Worm (Caenorhabditis elegans) whole organism, midembryonic: ENCODE data around the gene Y52E8A.6.

Source experiments
- T22C8.4 ChIP-seq: fragments of 200-800 bp; sonication (Bioruptor generic); IDR thresholded peaks from 2 replicates; pipeline ENCODE4 v1.3.6; 2022; ENCODE audit warnings: missing genetic modification characterization, missing compliant biosample characterization
- cog-1 ChIP-seq: sonication (generic microtip); optimal IDR thresholded peaks from 2 replicates; lab custom pipeline; 2016; ENCODE audit warnings: missing genetic modification characterization, missing compliant biosample characterization
- flt-1 ChIP-seq: fragments of 200-800 bp; sonication (Bioruptor generic); IDR thresholded peaks from 2 replicates; pipeline ENCODE4 v1.3.6; 2022; ENCODE audit warnings: missing genetic modification characterization, missing compliant biosample characterization
- klf-2 ChIP-seq: fragments of 200-800 bp; sonication (Bioruptor generic); conservative IDR thresholded peaks from 2 replicates; pipeline ENCODE4 v1.3.6; 2022; ENCODE audit warnings: missing genetic modification reagents, missing genetic modification characterization, missing compliant biosample characterization
- med-1 ChIP-seq: sonication (generic microtip); optimal IDR thresholded peaks from 2 replicates; lab custom pipeline; 2017; ENCODE audit warnings: missing genetic modification characterization, mild to moderate bottlenecking, missing compliant biosample characterization, antibody characterized with exemption, missing genetic modification reagents; ENCODE audit not compliant: insufficient read depth
- ref-1 ChIP-seq: fragments of 200-800 bp; sonication (Bioruptor generic); conservative IDR thresholded peaks from 2 replicates; pipeline ENCODE4 v1.3.6; 2022; ENCODE audit warnings: missing genetic modification reagents, missing genetic modification characterization, missing compliant biosample characterization
- tab-1 ChIP-seq: fragments of 200-800 bp; sonication (Bioruptor generic); IDR thresholded peaks from 2 replicates; pipeline ENCODE4 v1.3.6; 2022; ENCODE audit warnings: missing genetic modification characterization, missing compliant biosample characterization
- ztf-23 ChIP-seq: fragments of 200-800 bp; sonication (Bioruptor generic); IDR thresholded peaks from 2 replicates; pipeline ENCODE4 v1.3.6; 2022; ENCODE audit warnings: missing genetic modification reagents, missing genetic modification characterization, missing compliant biosample characterization
- ztf-29 ChIP-seq: fragments of 200-800 bp; sonication (Bioruptor generic); IDR thresholded peaks from 2 replicates; pipeline ENCODE4 v1.3.6; 2022; ENCODE audit warnings: missing genetic modification reagents, missing genetic modification characterization, missing compliant biosample characterization

Gene Y52E8A.6

DNA sequence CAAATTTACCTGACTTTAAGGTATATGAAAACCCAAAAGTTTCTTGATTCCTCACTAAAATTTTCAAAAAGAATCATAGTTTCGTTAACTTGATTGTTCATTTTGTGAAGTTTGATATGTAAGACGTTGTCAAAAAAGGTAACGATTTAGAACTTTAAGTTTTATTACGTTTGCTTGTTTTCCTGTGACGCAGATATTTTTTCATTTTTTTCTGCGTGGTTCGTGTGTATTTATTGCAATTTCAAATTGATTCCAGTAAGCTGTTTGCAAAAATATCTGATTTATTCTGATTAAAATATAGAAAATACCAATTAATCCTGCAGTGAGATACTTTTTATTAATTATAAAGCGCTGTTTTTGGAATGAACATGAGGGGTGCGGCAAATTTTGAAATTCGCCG lies 3.8 kb downstream of the Y52E8A.6 start, which contains the start of gene srw-40:
Gene srw-40 (minus strand): TSS at position 101 of the 400 bp plus-strand sequence.
- TF ChIP-seq T22C8.4 (GFP tag; lab: Robert Waterston, UW) (no peak), flt-1 (no peak), tab-1 (GFP tag; lab: Robert Waterston, UW) (no peak), ref-1 (GFP tag; lab: Robert Waterston, UW) (no peak)

- TF ChIP-seq tab-1 (GFP tag; lab: Robert Waterston, UW) (no peak), ref-1 (GFP tag; lab: Robert Waterston, UW) (no peak), flt-1 (no peak), cog-1 (tag; lab: Kevin White, UChicago) (no peak), ztf-29 (GFP tag; lab: Robert Waterston, UW) (no peak), med-1 (no peak), ztf-23 (no peak), T22C8.4 (GFP tag; lab: Robert Waterston, UW) (no peak), klf-2 (GFP tag; lab: Robert Waterston, UW) (no peak)
Measured at ce11 chrII:4312115-4312514, 7.7 kb downstream of the Y52E8A.6 start, which contains the start of gene plep-1. Gene plep-1, minus strand, starts transcription at chrII:4312215.

DNA sequence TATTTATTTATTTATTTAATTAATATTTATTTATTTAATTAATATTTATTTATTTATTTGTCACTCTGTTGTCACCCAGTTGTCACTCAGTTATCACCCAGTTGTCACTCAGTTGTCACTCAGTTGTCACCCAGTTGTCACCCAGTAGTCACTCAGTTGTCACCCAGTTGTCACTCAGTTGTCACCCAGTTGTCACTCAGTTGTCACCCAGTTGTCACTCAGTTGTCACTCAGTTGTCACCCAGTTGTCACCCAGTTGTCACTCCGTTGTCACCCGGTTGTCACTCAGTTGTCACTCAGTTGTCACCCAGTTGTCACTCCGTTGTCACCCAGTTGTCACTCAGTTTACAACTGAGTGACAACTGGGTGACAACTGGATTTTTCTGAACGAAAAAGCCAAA lies 10.7 kb downstream of the Y52E8A.6 start:
- TF ChIP-seq ztf-23: 0 out of 2 replicates have a peak, but pooled peaks have one; percentile 11

ce11 chrII:4306921-4307630 lies 12.7 kb downstream of the Y52E8A.6 start, which contains the start of gene Y52E8A.3:
Gene Y52E8A.3, minus strand, starts transcription at chrII:4306971.
- no peak for TF ChIP-seq tab-1 (GFP tag; lab: Robert Waterston, UW)
- TF ChIP-seq flt-1: no peak
- TF ChIP-seq med-1: no peak
- TF ChIP-seq cog-1 (tag; lab: Kevin White, UChicago): no peak
- no peak for TF ChIP-seq ztf-23
- no peak for TF ChIP-seq ref-1 (GFP tag; lab: Robert Waterston, UW)
- no peak for TF ChIP-seq T22C8.4 (GFP tag; lab: Robert Waterston, UW)
- TF ChIP-seq klf-2 (GFP tag; lab: Robert Waterston, UW): no peak
- no peak for TF ChIP-seq ztf-29 (GFP tag; lab: Robert Waterston, UW)

ce11 chrII:4301307-4301706 lies 18.5 kb downstream of the Y52E8A.6 start, which contains the start of gene gtf-2F1:
Gene gtf-2F1, plus strand, starts transcription at chrII:4301607.
- TF ChIP-seq med-1: no peak

DNA sequence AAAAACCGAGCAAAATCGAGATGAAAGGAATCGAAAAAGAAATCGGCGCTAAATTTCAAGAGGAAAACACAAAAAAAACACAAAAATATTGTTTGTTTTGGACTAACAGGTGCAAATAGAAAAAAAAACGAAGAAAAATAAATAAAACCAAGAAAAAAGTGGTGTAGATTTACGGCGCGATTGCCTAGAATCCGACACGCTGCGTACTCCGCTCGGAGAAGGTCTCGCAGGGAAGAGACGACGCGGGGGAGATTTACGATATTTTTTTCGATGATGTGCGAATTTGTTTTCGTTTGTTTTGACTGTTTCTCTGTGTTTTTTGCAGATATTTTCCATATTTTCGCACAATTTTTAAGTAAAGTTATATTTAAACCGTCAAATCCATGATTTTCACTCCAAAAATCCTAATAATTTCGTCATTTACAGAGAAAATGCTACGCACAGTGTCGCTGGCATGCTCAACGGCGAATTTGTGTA lies 20.5 kb downstream of the Y52E8A.6 start, which contains the start of gene sco-1:
Gene sco-1 (plus strand): TSS at position 427 of the 477 bp plus-strand sequence.
- 0 out of 2 replicates have a peak, but pooled peaks have one; percentile 48 for TF ChIP-seq T22C8.4 (GFP tag; lab: Robert Waterston, UW)
- TF ChIP-seq flt-1: peak; percentile 83
- no peak for TF ChIP-seq ztf-29 (GFP tag; lab: Robert Waterston, UW)
- peak; percentile 25 for TF ChIP-seq cog-1 (tag; lab: Kevin White, UChicago)
- TF ChIP-seq klf-2 (GFP tag; lab: Robert Waterston, UW): no peak
- TF ChIP-seq ztf-23: peak; percentile 77
- no peak for TF ChIP-seq tab-1 (GFP tag; lab: Robert Waterston, UW)
- TF ChIP-seq med-1: no peak
- no peak for TF ChIP-seq ref-1 (GFP tag; lab: Robert Waterston, UW)

DNA sequence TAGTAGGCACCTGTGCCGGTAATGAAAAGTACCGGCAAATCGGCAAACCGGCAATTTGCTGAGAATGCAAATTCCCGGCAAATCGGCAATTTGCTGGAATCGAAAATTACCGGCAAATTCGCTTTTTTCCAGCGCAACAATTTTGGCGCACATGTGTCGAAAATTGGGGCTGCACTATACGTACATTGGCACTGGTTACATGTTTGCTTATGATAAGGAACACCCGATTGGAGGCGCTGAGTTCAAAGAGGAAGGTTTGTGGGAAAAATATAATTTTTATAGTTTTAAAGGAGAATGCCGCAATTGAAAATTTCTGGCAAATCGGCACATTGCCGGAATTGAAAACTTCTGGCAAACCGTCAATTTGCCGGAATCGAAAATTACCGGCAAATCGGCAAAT lies 22.5 kb downstream of the Y52E8A.6 start:
- no peak for TF ChIP-seq ztf-29 (GFP tag; lab: Robert Waterston, UW)
- no peak for TF ChIP-seq flt-1
- TF ChIP-seq cog-1 (tag; lab: Kevin White, UChicago): no peak
- no peak for TF ChIP-seq ref-1 (GFP tag; lab: Robert Waterston, UW)
- TF ChIP-seq T22C8.4 (GFP tag; lab: Robert Waterston, UW): no peak
- TF ChIP-seq med-1: no peak
- TF ChIP-seq ztf-23: no peak
- TF ChIP-seq tab-1 (GFP tag; lab: Robert Waterston, UW): no peak
- no peak for TF ChIP-seq klf-2 (GFP tag; lab: Robert Waterston, UW)

- TF ChIP-seq tab-1 (GFP tag; lab: Robert Waterston, UW) (no peak), ref-1 (GFP tag; lab: Robert Waterston, UW) (no peak), ztf-29 (GFP tag; lab: Robert Waterston, UW) (no peak), flt-1 (no peak), med-1 (no peak), cog-1 (tag; lab: Kevin White, UChicago) (no peak)
Measured at ce11 chrII:4294801-4295200, 25.0 kb downstream of the Y52E8A.6 start, which contains the start of gene rml-4. Gene rml-4, plus strand, starts transcription at chrII:4295101.

- no peak for TF ChIP-seq med-1
- TF ChIP-seq cog-1 (tag; lab: Kevin White, UChicago): no peak
- no peak for TF ChIP-seq ztf-23
- TF ChIP-seq flt-1: no peak
Measured at ce11 chrII:4294189-4294588, 25.6 kb downstream of the Y52E8A.6 start.

DNA sequence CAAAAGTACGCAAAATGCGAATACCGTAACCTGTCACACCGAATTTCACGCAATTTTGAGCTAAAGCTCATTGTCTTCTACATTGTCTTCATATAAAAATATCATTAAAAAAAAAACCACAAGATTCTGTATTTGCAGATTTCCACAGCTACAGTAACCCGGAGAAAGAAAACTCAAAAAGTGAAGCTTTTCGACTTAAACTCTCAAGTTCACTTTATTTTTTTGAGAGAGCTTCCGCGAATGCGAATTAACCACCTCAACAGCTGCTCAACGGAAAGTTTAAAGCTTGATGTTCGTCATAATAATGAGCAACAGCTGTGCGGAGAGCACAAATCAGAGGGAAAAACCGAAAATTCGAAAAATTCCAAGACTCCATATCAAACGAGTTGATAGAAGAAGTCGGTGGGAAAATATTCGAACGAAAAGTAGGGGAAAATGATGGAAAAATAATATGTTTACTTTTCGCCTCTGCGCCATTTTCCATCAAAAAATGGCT lies 26.7 kb downstream of the Y52E8A.6 start:
- TF ChIP-seq T22C8.4 (GFP tag; lab: Robert Waterston, UW): no peak
- no peak for TF ChIP-seq ztf-29 (GFP tag; lab: Robert Waterston, UW)
- TF ChIP-seq tab-1 (GFP tag; lab: Robert Waterston, UW): no peak
- no peak for TF ChIP-seq klf-2 (GFP tag; lab: Robert Waterston, UW)
- no peak for TF ChIP-seq cog-1 (tag; lab: Kevin White, UChicago)
- TF ChIP-seq ref-1 (GFP tag; lab: Robert Waterston, UW): no peak
